Worm (Caenorhabditis elegans): Measurements from ENCODE around the gene lin-46.

- TF ChIP-seq lin-13 (GFP tag; optimal IDR thresholded peaks at IDR 0.05) (no peak), ztf-11 (tag; optimal IDR thresholded peaks at IDR 0.05) (no peak), ama-1 (optimal IDR thresholded peaks at IDR 0.05) (no peak), nhr-12 (tag; optimal IDR thresholded peaks at IDR 0.05) (no peak), ceh-82 (tag; optimal IDR thresholded peaks at IDR 0.05) (no peak), peb-1 (tag; optimal IDR thresholded peaks at IDR 0.05) (no peak), nhr-77 (tag; optimal IDR thresholded peaks at IDR 0.05) (no peak), unc-39 (tag; optimal IDR thresholded peaks at IDR 0.05) (no peak), nhr-10 (tag; optimal IDR thresholded peaks at IDR 0.05) (no peak)
Measured at ce11 chrV:12934976-12935375, 33.7 kb upstream of the lin-46 start, which contains the start of gene T16G1.7.
